Worm (Caenorhabditis elegans): ENCODE measurements around the gene acr-24.

acr-24 gene

ce11 chrIV:15472387-15472859 is 24.9 kb upstream of the acr-24 start, which contains the start of gene Y73F8A.27 (continued):
- TF ChIP-seq ama-1 (optimal IDR thresholded peaks at IDR 0.05) (peak; percentile 47), lin-39 (tag; optimal IDR thresholded peaks at IDR 0.05) (no peak), lin-38 (GFP tag; IDR thresholded peaks at IDR 0.05) (peak; percentile 99), nhr-41 (GFP tag; IDR thresholded peaks at IDR 0.05) (no peak), fos-1 (tag; optimal IDR thresholded peaks at IDR 0.05) (no peak), F10B5.3 (tag; optimal IDR thresholded peaks at IDR 0.05) (peak; percentile 71), mes-2 (tag; optimal IDR thresholded peaks at IDR 0.05; ENCODE audit: poor library complexity, severe bottlenecking) (peak; percentile 95), unc-39 (tag; optimal IDR thresholded peaks at IDR 0.05) (no peak), daf-16 (GFP tag; optimal IDR thresholded peaks at IDR 0.05) (peak in 1 of 2 experiments; percentile 64), daf-16 (tag; optimal IDR thresholded peaks at IDR 0.05) (peak; percentile 87), arid-1 (GFP tag; conservative IDR thresholded peaks at IDR 0.05) (peak; percentile 64), mdl-1 (tag; optimal IDR thresholded peaks at IDR 0.05) (peak in 1 of 2 experiments; percentile 14), mep-1 (tag; optimal IDR thresholded peaks at IDR 0.05) (peak; percentile 91), nhr-6 (tag; optimal IDR thresholded peaks at IDR 0.05) (peak; percentile 86), nhr-76 (tag; optimal IDR thresholded peaks at IDR 0.05) (no peak), Y5F2A.4 (GFP tag; optimal IDR thresholded peaks at IDR 0.05) (no peak), nhr-102 (tag; optimal IDR thresholded peaks at IDR 0.05) (peak; percentile 92), nhr-77 (tag; optimal IDR thresholded peaks at IDR 0.05) (peak; percentile 94), zip-2 (tag; optimal IDR thresholded peaks at IDR 0.05) (peak; percentile 37), pha-4 (GFP tag; IDR thresholded peaks at IDR 0.05) (peak; percentile 78), pha-4 (tag; optimal IDR thresholded peaks at IDR 0.05) (peak; percentile 85), pqm-1 (tag; optimal IDR thresholded peaks at IDR 0.05) (peak; percentile 23), mdt-29 (GFP tag; IDR thresholded peaks at IDR 0.05) (peak; percentile 89), ZK337.2 (GFP tag; IDR thresholded peaks at IDR 0.05) (no peak), snpc-1.2 (GFP tag; IDR thresholded peaks at IDR 0.05) (peak; percentile 95), ceh-44 (GFP tag; IDR thresholded peaks at IDR 0.05) (peak; percentile 19; the same call in 1 of the 2 replicates), lin-15B (tag; optimal IDR thresholded peaks at IDR 0.05) (peak; percentile 89), egl-43 (GFP tag; IDR thresholded peaks at IDR 0.05) (peak; percentile 46; the same call in 1 of the 2 replicates), ceh-82 (tag; optimal IDR thresholded peaks at IDR 0.05) (no peak), nhr-237 (tag; optimal IDR thresholded peaks at IDR 0.05) (peak; percentile 23), T26A8.4 (GFP tag; IDR thresholded peaks at IDR 0.05) (peak; percentile 95), duxl-1 (tag; optimal IDR thresholded peaks at IDR 0.05; ENCODE audit: poor library complexity) (peak; percentile 85), dve-1 (tag; optimal IDR thresholded peaks at IDR 0.05; ENCODE audit: insufficient read depth) (peak; percentile 98), tag-97 (GFP tag; IDR thresholded peaks at IDR 0.05) (no peak), nhr-11 (tag; optimal IDR thresholded peaks at IDR 0.05) (peak; percentile 81), lin-29 (GFP tag; IDR thresholded peaks at IDR 0.05) (peak; percentile 56; the same call in 1 of the 2 replicates), F37D6.2 (tag; optimal IDR thresholded peaks at IDR 0.05) (peak; percentile 82), ztf-7 (tag; optimal IDR thresholded peaks at IDR 0.05) (peak; percentile 19), fkh-10 (GFP tag; optimal IDR thresholded peaks at IDR 0.05) (peak; percentile 77), madf-9 (GFP tag; conservative IDR thresholded peaks at IDR 0.05) (peak; percentile 79), dmd-6 (GFP tag; IDR thresholded peaks at IDR 0.05) (peak; percentile 82), F49E8.2 (tag; optimal IDR thresholded peaks at IDR 0.05; ENCODE audit: borderline replicate concordance) (peak; percentile 79), ces-1 (GFP tag; optimal IDR thresholded peaks at IDR 0.05) (no peak), ztf-11 (tag; optimal IDR thresholded peaks at IDR 0.05) (no peak), unc-62 (GFP tag; optimal IDR thresholded peaks at IDR 0.05 in 1 of 2) (peak in 1 of 2 experiments; percentile 93), unc-62 (tag; optimal IDR thresholded peaks at IDR 0.05) (no peak), ceh-20 (GFP tag; IDR thresholded peaks at IDR 0.05) (peak; percentile 85), lin-1 (GFP tag; IDR thresholded peaks at IDR 0.05) (peak; percentile 55; the same call in 1 of the 2 replicates), nhr-42 (GFP tag; IDR thresholded peaks at IDR 0.05) (peak; percentile 85), zfp-3 (GFP tag; conservative IDR thresholded peaks at IDR 0.05) (peak; percentile 84), saeg-2 (GFP tag; IDR thresholded peaks at IDR 0.05) (0 out of 2 replicates have a peak, but pooled peaks have one; percentile 35), spr-1 (tag; optimal IDR thresholded peaks at IDR 0.05) (peak; percentile 85)

Measured in whole organism, L4 larva.